Fruit fly (Drosophila melanogaster) Kc167 (cell line): Measurements from ENCODE around the gene EndoU.

Experiments used
- Myc ChIP-seq: fragments of >200 bp; optimal IDR thresholded peaks from 2 replicates; lab custom pipeline; 2017; ENCODE audit warnings: missing external identifiers
- Sin3A ChIP-seq: fragments of >200 bp; optimal IDR thresholded peaks from 2 replicates; lab custom pipeline; 2018; ENCODE audit warnings: missing external identifiers
- h ChIP-seq: fragments of >200 bp; optimal IDR thresholded peaks from 3 replicates; lab custom pipeline; 2018; ENCODE audit warnings: missing external identifiers
- insv ChIP-seq: fragments of >200 bp; optimal IDR thresholded peaks from 3 replicates; lab custom pipeline; 2018; ENCODE audit warnings: missing external identifiers
- psq ChIP-seq: fragments of >200 bp; optimal IDR thresholded peaks from 2 replicates; lab custom pipeline; 2017; ENCODE audit warnings: missing external identifiers
- ttk ChIP-seq: sonication (Bioruptor generic); optimal IDR thresholded peaks from 2 replicates; lab custom pipeline; 2017; ENCODE audit warnings: missing external identifiers

DNA sequence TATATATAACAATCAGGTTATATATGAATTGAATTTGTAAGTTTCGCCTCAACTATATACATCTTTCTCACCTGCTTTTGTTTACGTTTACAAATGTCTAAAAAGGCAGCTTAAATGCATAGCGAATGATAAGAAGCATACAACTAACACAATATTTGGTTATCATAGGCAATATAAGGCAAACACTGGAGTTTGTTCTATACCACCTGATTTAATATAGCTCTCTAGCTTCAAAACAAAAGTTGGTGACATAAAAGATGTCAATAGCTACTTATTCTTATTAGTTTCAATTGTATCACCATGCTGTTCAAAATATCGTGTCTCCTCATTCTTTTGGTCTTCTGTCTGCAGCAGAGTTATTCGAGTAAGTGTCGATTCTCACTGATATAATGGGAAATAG, 17.7 kb downstream of the EndoU start:
- TF ChIP-seq ttk (lab: Kevin White, UChicago), result no peak
- no peak for TF ChIP-seq psq (lab: Kevin White, UChicago)
- no peak for TF ChIP-seq Myc
- no peak for TF ChIP-seq h (lab: Kevin White, UChicago)
- no peak for TF ChIP-seq Sin3A (lab: Kevin White, UChicago)
- TF ChIP-seq insv (lab: Kevin White, UChicago), result no peak
